Worm (Caenorhabditis elegans) whole organism, midembryonic: ENCODE results near the gene ttr-6.

Source experiments
- T22C8.4 ChIP-seq: fragments of 200-800 bp; sonication (Bioruptor generic); IDR thresholded peaks from 2 replicates; pipeline ENCODE4 v1.3.6; 2022; ENCODE audit warnings: missing genetic modification characterization, missing compliant biosample characterization
- cog-1 ChIP-seq: sonication (generic microtip); optimal IDR thresholded peaks from 2 replicates; lab custom pipeline; 2016; ENCODE audit warnings: missing genetic modification characterization, missing compliant biosample characterization
- flt-1 ChIP-seq: fragments of 200-800 bp; sonication (Bioruptor generic); IDR thresholded peaks from 2 replicates; pipeline ENCODE4 v1.3.6; 2022; ENCODE audit warnings: missing genetic modification characterization, missing compliant biosample characterization
- klf-2 ChIP-seq: fragments of 200-800 bp; sonication (Bioruptor generic); conservative IDR thresholded peaks from 2 replicates; pipeline ENCODE4 v1.3.6; 2022; ENCODE audit warnings: missing genetic modification reagents, missing genetic modification characterization, missing compliant biosample characterization
- med-1 ChIP-seq: sonication (generic microtip); optimal IDR thresholded peaks from 2 replicates; lab custom pipeline; 2017; ENCODE audit warnings: missing genetic modification characterization, mild to moderate bottlenecking, missing compliant biosample characterization, antibody characterized with exemption, missing genetic modification reagents; ENCODE audit not compliant: insufficient read depth
- ref-1 ChIP-seq: fragments of 200-800 bp; sonication (Bioruptor generic); conservative IDR thresholded peaks from 2 replicates; pipeline ENCODE4 v1.3.6; 2022; ENCODE audit warnings: missing genetic modification reagents, missing genetic modification characterization, missing compliant biosample characterization
- tab-1 ChIP-seq: fragments of 200-800 bp; sonication (Bioruptor generic); IDR thresholded peaks from 2 replicates; pipeline ENCODE4 v1.3.6; 2022; ENCODE audit warnings: missing genetic modification characterization, missing compliant biosample characterization
- ztf-23 ChIP-seq: fragments of 200-800 bp; sonication (Bioruptor generic); IDR thresholded peaks from 2 replicates; pipeline ENCODE4 v1.3.6; 2022; ENCODE audit warnings: missing genetic modification reagents, missing genetic modification characterization, missing compliant biosample characterization
- ztf-29 ChIP-seq: fragments of 200-800 bp; sonication (Bioruptor generic); IDR thresholded peaks from 2 replicates; pipeline ENCODE4 v1.3.6; 2022; ENCODE audit warnings: missing genetic modification reagents, missing genetic modification characterization, missing compliant biosample characterization

Gene ttr-6

DNA sequence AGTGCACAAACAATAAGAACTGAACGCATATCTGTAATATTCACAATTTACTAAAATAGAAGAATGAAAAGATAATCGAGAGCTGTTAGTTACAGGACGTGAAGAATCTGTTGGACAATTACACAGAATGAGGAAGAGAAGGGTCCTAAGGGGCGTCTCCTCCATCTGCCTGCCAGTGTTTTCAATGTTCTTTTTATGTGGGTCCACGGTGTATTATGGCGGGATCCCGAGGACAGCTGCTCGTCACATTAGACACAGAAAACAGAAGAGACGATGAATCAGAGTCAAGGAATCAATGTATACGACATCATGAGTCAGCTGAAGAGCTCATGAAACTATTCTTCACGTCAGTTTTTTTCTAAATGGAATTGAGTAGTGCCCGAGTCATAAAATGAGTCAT, at the start of gene ttr-6:
TSS of gene ttr-6 (minus strand) at position 33 of the 400 bp plus-strand sequence.
- TF ChIP-seq ztf-23 (GFP tag; lab: Robert Waterston, UW) (no peak), med-1 (no peak), flt-1 (GFP tag; lab: Robert Waterston, UW) (no peak), T22C8.4 (no peak), klf-2 (GFP tag; lab: Robert Waterston, UW) (no peak), ref-1 (GFP tag; lab: Robert Waterston, UW) (no peak), tab-1 (GFP tag; lab: Robert Waterston, UW) (no peak), cog-1 (tag; lab: Kevin White, UChicago) (no peak), ztf-29 (GFP tag; lab: Robert Waterston, UW) (no peak)

DNA sequence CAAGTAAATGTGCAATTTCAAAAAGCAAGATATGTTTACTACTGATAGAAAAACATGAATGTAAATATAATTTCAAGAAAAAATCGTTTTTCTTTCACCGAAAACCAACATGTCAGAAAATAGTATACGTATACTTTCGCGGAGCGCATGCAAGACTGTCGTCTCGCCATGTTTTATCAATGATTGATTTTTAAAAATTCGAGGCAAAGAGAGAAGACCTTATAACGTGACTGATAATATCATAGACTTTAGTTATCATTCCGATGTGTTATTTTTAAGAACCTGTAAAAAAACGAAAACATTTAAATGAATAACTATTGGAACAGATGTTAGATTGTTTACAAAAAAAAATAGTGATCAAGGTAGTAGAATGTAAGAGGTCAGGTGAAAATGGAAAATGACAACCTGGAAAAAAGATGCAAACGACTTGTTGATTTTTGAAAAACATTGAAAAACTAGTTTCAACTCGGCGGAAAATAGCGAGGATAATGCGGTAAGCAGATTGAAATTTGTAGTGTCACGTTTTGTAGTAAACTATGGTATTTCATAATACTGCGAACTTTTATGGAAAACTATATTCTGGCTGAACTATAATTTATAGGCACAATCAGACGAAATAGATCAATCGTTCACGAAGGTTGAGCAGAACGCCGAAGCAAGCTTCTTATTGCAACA, 49.6 kb upstream of the ttr-6 start:
- TF ChIP-seq klf-2 (GFP tag; lab: Robert Waterston, UW), result no peak
- no peak for TF ChIP-seq ztf-23 (GFP tag; lab: Robert Waterston, UW)
- no peak for TF ChIP-seq ztf-29 (GFP tag; lab: Robert Waterston, UW)
- no peak for TF ChIP-seq T22C8.4
- TF ChIP-seq ref-1 (GFP tag; lab: Robert Waterston, UW), result no peak
- no peak for TF ChIP-seq flt-1 (GFP tag; lab: Robert Waterston, UW)
- TF ChIP-seq med-1, result no peak
- TF ChIP-seq tab-1 (GFP tag; lab: Robert Waterston, UW), result no peak
- no peak for TF ChIP-seq cog-1 (tag; lab: Kevin White, UChicago)

DNA sequence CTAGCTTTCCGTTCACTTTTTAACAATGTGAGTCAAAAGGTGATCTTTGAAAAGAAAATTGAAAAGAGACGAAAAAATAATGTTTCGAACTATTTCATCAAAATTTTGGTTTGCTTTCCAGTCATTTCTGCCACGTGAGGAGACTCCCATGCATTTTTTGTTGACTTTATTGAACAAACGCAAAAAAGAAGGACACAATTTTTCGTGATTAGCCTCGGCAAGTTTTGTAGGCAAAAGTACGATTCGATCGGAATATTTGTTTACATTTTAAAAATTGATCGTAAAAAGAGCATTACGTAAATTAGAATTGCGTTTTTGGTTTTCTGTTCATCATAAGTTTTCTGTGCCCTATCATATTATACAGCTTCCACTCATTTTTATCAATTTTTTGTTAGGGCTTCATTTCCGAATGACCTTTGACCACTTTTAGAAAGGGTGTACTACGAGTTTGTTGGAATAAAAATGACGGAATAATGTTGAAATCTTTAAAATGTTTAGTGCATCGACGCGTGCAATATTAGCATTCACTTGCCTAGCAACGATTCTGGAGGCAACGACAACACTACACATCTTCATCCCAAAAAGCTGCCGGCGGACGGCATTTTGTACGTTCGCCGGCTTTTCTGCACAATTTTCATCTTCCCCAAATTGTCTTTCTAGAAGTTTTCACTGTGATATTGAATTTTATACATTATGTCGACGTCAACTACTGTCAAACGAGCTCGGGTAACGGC, 48.2 kb upstream of the ttr-6 start, which contains the start of gene C56E10.3:
TSS of gene C56E10.3 (plus strand) at position 684 of the 734 bp plus-strand sequence.
- TF ChIP-seq T22C8.4 (no peak), klf-2 (GFP tag; lab: Robert Waterston, UW) (no peak), ztf-29 (GFP tag; lab: Robert Waterston, UW) (no peak)

DNA sequence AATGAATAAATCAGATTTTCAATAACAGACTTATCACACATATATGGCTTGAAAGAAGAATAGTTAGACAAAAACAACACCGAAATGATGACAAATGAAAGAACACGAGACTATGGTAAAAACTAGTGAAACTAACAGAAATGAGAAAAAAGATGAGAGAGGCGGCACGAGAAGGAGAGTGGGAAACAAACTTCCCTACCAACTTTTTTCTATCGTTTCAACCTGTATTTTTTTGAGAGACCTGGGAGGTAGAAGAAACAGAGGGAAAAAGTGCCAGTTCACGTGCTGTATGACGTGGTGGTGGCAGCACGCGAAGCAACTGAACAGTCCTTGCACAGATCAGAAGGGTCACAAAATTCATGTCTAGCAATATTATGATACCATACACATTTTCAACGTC, 45.9 kb upstream of the ttr-6 start:
- TF ChIP-seq klf-2 (GFP tag; lab: Robert Waterston, UW) (no peak), T22C8.4 (no peak), ref-1 (GFP tag; lab: Robert Waterston, UW) (no peak), ztf-23 (GFP tag; lab: Robert Waterston, UW) (no peak), cog-1 (tag; lab: Kevin White, UChicago) (no peak)

DNA sequence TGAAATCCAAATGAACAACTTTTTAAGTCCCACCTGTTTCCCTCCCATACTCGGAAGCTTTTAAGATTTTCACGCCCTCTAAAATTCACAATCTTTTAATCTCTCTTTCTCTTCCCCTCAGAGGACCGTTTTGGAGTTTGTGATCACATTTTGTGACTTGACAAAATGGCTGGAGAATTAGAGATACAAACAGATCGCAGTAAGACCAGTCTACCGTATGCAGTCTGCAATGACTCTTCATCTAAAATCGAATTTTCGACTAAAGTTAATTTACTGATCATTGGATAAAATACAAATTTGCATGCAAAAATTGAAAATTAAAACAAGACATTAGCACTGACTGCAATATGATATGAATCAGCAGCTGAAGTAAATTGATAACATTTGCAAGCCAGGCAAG, 44.6 kb upstream of the ttr-6 start:
- TF ChIP-seq med-1 (no peak), T22C8.4 (no peak), flt-1 (GFP tag; lab: Robert Waterston, UW) (no peak), cog-1 (tag; lab: Kevin White, UChicago) (no peak), klf-2 (GFP tag; lab: Robert Waterston, UW) (no peak), ztf-23 (GFP tag; lab: Robert Waterston, UW) (no peak), ztf-29 (GFP tag; lab: Robert Waterston, UW) (no peak), ref-1 (GFP tag; lab: Robert Waterston, UW) (no peak), tab-1 (GFP tag; lab: Robert Waterston, UW) (no peak)

DNA sequence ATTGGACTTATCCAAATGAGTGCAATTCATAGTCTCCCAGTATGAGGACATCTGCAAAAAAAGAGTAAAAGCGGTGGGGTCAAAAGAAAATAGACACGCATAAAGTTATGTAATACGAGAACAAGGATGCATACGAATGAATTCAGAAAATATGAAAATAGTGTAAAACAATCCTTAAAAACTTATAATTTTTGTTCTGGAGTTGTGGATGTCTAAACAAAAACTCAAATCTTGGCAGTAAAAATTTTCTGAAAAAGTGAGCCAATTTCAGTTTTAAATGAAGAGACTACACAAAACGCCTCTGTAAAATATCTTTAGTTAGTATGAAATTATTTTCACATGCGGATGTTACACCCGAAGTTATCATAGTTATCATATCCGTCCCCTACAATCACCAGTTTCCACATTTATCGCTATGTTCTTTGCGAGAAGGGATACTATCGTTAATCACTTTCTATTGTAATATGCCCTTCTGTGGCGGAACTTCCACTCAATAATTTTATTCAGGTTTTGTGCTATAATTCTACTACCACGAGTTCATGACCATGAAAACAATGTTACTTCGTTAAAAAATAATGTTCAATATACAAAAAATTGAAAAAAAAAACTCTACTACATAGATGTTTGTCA, 43.8 kb upstream of the ttr-6 start, which contains the start of gene nhr-120:
TSS of gene nhr-120 (minus strand) at position 51 of the 630 bp plus-strand sequence.
- TF ChIP-seq flt-1 (GFP tag; lab: Robert Waterston, UW) (no peak), klf-2 (GFP tag; lab: Robert Waterston, UW) (no peak), ztf-29 (GFP tag; lab: Robert Waterston, UW) (no peak), T22C8.4 (no peak), tab-1 (GFP tag; lab: Robert Waterston, UW) (no peak), ztf-23 (GFP tag; lab: Robert Waterston, UW) (no peak), med-1 (no peak), ref-1 (GFP tag; lab: Robert Waterston, UW) (no peak), cog-1 (tag; lab: Kevin White, UChicago) (no peak)

DNA sequence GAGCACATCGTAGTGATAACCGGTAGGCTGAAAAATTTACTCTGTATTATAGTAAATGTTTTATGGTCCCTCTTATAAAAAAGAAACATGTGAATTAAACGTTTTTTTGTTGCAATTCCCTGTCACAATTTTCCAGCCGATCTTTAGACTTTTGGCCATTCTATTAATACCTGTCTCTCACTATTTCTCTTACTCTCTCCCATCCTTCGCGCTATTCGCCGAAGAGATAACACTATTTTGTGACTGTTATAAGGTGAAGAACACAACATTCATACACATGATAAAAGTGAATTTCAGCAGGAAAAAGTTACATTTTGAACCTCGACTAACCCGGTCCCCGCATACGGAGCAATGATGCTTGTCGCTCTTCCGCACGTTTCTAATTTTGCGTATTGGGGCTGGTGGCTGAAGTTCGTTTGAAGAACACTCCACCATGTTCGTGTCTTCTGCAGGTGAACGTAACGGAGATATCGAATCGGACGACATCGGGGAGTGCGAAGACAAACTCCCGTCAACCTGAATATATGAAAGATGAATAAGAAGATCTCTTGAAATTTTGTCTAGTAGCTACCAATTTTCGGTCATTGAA, 42.2 kb upstream of the ttr-6 start:
- TF ChIP-seq ztf-23 (GFP tag; lab: Robert Waterston, UW) (no peak), klf-2 (GFP tag; lab: Robert Waterston, UW) (no peak)

DNA sequence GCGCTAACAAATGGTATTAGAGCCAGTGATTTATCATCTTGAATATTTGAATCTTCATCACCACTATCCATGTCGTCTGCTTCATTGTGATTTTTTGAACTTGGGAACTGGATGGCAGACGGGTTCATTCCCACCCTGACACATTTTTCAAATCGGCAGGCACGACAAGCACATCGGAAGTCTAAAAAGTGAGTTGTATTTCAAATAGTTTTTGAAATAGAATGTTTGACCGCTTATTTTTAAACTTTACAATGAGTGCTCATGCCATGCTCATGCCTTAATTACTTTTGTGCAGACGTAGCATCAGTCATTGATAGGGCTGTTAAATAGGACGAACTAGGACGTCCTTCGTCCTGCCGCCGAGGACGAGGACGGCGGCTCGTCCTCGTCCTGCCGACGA, 41.0 kb upstream of the ttr-6 start:
- TF ChIP-seq T22C8.4 (no peak), ztf-29 (GFP tag; lab: Robert Waterston, UW) (no peak), med-1 (no peak), flt-1 (GFP tag; lab: Robert Waterston, UW) (no peak), klf-2 (GFP tag; lab: Robert Waterston, UW) (no peak), ref-1 (GFP tag; lab: Robert Waterston, UW) (no peak), tab-1 (GFP tag; lab: Robert Waterston, UW) (no peak)

DNA sequence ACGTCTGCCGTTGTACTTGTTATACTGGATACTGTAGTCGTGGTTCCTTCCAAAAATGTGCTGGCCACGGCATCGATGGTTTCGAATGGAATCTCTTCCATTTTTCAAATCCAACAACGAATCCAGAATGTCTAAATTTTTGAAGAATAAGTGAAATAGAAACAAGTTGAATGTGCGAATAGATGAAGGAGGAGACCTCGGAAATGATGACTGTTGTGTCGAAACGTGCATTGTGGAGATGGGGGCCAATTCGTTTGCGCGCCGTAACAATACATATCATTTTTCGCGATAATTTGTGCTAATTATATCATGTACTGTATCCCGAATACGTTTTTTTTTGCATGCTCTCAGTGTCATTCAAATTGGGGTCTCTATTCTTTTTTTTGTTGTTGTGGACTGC, 38.3 kb upstream of the ttr-6 start, which contains the start of gene aexr-1:
TSS of gene aexr-1 (minus strand) at position 101 of the 400 bp plus-strand sequence.
- TF ChIP-seq ref-1 (GFP tag; lab: Robert Waterston, UW) (no peak), flt-1 (GFP tag; lab: Robert Waterston, UW) (no peak), T22C8.4 (no peak), ztf-23 (GFP tag; lab: Robert Waterston, UW) (no peak), ztf-29 (GFP tag; lab: Robert Waterston, UW) (no peak), med-1 (no peak), tab-1 (GFP tag; lab: Robert Waterston, UW) (no peak), cog-1 (tag; lab: Kevin White, UChicago) (no peak), klf-2 (GFP tag; lab: Robert Waterston, UW) (no peak)
